Fruit fly (Drosophila melanogaster) whole organism, prepupa: Measurements from ENCODE around the gene dpr19.

ENCODE experiments used
- Blimp-1 ChIP-seq: fragments of 200-800 bp; sonication (Bioruptor generic); optimal IDR thresholded peaks from 3 replicates; lab custom pipeline; 2017; ENCODE audit warnings: missing biosample characterization, missing genetic modification characterization, mild to moderate bottlenecking, moderate library complexity, missing genetic modification reagents
- CG10631 ChIP-seq: fragments of 200-800 bp; sonication (Bioruptor generic); optimal IDR thresholded peaks from 2 replicates; lab custom pipeline; 2016; ENCODE audit warnings: missing biosample characterization, missing genetic modification characterization
- CG10669 ChIP-seq: fragments of 200-800 bp; sonication (Bioruptor generic); optimal IDR thresholded peaks from 3 replicates; lab custom pipeline; 2018; ENCODE audit warnings: missing biosample characterization, mild to moderate bottlenecking, missing genetic modification characterization, moderate library complexity
- CG11294 ChIP-seq: fragments of 200-800 bp; sonication (Bioruptor generic); IDR thresholded peaks from 2 replicates; pipeline ENCODE4 v1.3.6; 2022; ENCODE audit warnings: missing biosample characterization, missing genetic modification characterization
- CG11902 ChIP-seq: fragments of 200-800 bp; sonication (Bioruptor generic); optimal IDR thresholded peaks from 3 replicates; lab custom pipeline; 2016; ENCODE audit warnings: missing biosample characterization, missing genetic modification characterization
- CG15336 ChIP-seq: fragments of 200-800 bp; sonication (Bioruptor generic); IDR thresholded peaks from 2 replicates; pipeline ENCODE4 v1.3.6; 2022; ENCODE audit warnings: missing biosample characterization, missing genetic modification characterization
- CG1621 ChIP-seq: fragments of 200-800 bp; sonication (Bioruptor generic); optimal IDR thresholded peaks from 3 replicates; lab custom pipeline; 2018; ENCODE audit warnings: missing biosample characterization, mild to moderate bottlenecking, missing genetic modification characterization
- CG16779 ChIP-seq: fragments of 200-800 bp; sonication (Bioruptor generic); optimal IDR thresholded peaks from 3 replicates; lab custom pipeline; 2017; ENCODE audit warnings: missing biosample characterization, mild to moderate bottlenecking, missing genetic modification characterization
- CG3032 ChIP-seq: fragments of 200-800 bp; optimal IDR thresholded peaks from 2 replicates; lab custom pipeline; 2019; ENCODE audit warnings: missing biosample characterization, mild to moderate bottlenecking, missing genetic modification characterization, moderate library complexity
- CG32006 ChIP-seq: fragments of 200-800 bp; sonication (Bioruptor generic); optimal IDR thresholded peaks from 3 replicates; lab custom pipeline; 2017; ENCODE audit warnings: missing biosample characterization, mild to moderate bottlenecking, missing genetic modification characterization
- CG34406 ChIP-seq: fragments of 200-800 bp; sonication (Bioruptor generic); optimal IDR thresholded peaks from 3 replicates; lab custom pipeline; 2016; ENCODE audit warnings: missing biosample characterization, missing genetic modification characterization
- CG3919 ChIP-seq: fragments of 200-800 bp; sonication (Bioruptor generic); optimal IDR thresholded peaks from 3 replicates; lab custom pipeline; 2016; ENCODE audit warnings: missing biosample characterization, missing genetic modification characterization
- CG4318 ChIP-seq: fragments of 200-800 bp; sonication (Bioruptor generic); optimal IDR thresholded peaks from 3 replicates; lab custom pipeline; 2017; ENCODE audit warnings: missing biosample characterization, mild to moderate bottlenecking, missing genetic modification characterization
- CG6163 ChIP-seq: fragments of 200-800 bp; sonication (Bioruptor generic); IDR thresholded peaks from 3 replicates; pipeline ENCODE4 v1.3.6; 2022; ENCODE audit warnings: missing biosample characterization, missing genetic modification characterization
- CG6276 ChIP-seq: fragments of 200-800 bp; sonication (Bioruptor generic); optimal IDR thresholded peaks from 2 replicates; lab custom pipeline; 2017; ENCODE audit warnings: missing biosample characterization, mild to moderate bottlenecking, missing genetic modification characterization
- CG6792 ChIP-seq: fragments of 200-800 bp; sonication (Bioruptor generic); optimal IDR thresholded peaks from 3 replicates; lab custom pipeline; 2016; ENCODE audit warnings: missing biosample characterization, missing genetic modification characterization
- CG6808 ChIP-seq: fragments of 200-800 bp; sonication (Bioruptor generic); optimal IDR thresholded peaks from 3 replicates; lab custom pipeline; 2017; ENCODE audit warnings: missing biosample characterization, missing genetic modification characterization, mild to moderate bottlenecking, moderate library complexity, missing genetic modification reagents
- CG6854 ChIP-seq: fragments of 200-800 bp; sonication (Bioruptor generic); optimal IDR thresholded peaks from 2 replicates; lab custom pipeline; 2017; ENCODE audit warnings: missing biosample characterization, mild to moderate bottlenecking, missing genetic modification characterization
- CG8119 ChIP-seq: fragments of 200-800 bp; sonication (Bioruptor generic); IDR thresholded peaks from 3 replicates; pipeline ENCODE4 v1.3.6; 2022; ENCODE audit warnings: missing biosample characterization, missing genetic modification characterization
- CG8319 ChIP-seq: fragments of 200-800 bp; sonication (Bioruptor generic); optimal IDR thresholded peaks from 3 replicates; lab custom pipeline; 2016; ENCODE audit warnings: missing biosample characterization, missing genetic modification characterization
- CG8632 ChIP-seq: fragments of 200-800 bp; sonication (Bioruptor generic); optimal IDR thresholded peaks from 3 replicates; lab custom pipeline; 2016; ENCODE audit warnings: missing biosample characterization, missing genetic modification characterization
- CG9139 ChIP-seq: fragments of 200-800 bp; sonication (Bioruptor generic); optimal IDR thresholded peaks from 3 replicates; lab custom pipeline; 2017; ENCODE audit warnings: missing biosample characterization, mild to moderate bottlenecking, missing genetic modification characterization
- Eip75B ChIP-seq: fragments of 200-800 bp; sonication (Bioruptor generic); optimal IDR thresholded peaks from 3 replicates; lab custom pipeline; 2016; ENCODE audit warnings: missing biosample characterization, missing genetic modification characterization
- Eip78C ChIP-seq: fragments of 200-800 bp; sonication (Bioruptor generic); peaks from one replicate; lab custom pipeline; 2016; ENCODE audit warnings: missing biosample characterization, missing genetic modification characterization
- Eip93F ChIP-seq: fragments of 200-800 bp; sonication (Bioruptor generic); optimal IDR thresholded peaks from 2 replicates; lab custom pipeline; 2016; ENCODE audit warnings: missing biosample characterization, mild to moderate bottlenecking, missing genetic modification characterization
- Ets21C ChIP-seq: fragments of 200-800 bp; sonication (Bioruptor generic); optimal IDR thresholded peaks from 3 replicates; lab custom pipeline; 2016; ENCODE audit warnings: missing biosample characterization, missing genetic modification characterization
- Gug ChIP-seq: fragments of 200-800 bp; sonication (Bioruptor generic); IDR thresholded peaks from 2 replicates; pipeline ENCODE4 v1.3.6; 2022; ENCODE audit warnings: missing biosample characterization, missing genetic modification characterization
- Hr38 ChIP-seq: sonication (Bioruptor generic); optimal IDR thresholded peaks from 2 replicates; lab custom pipeline; 2016; ENCODE audit warnings: missing biosample characterization, missing genetic modification characterization
- Hr39 ChIP-seq: fragments of 200-800 bp; sonication (Bioruptor generic); optimal IDR thresholded peaks from 2 replicates; lab custom pipeline; 2016; ENCODE audit warnings: missing biosample characterization, missing genetic modification characterization
- Hr4 ChIP-seq: fragments of 200-800 bp; sonication (Bioruptor generic); optimal IDR thresholded peaks from 3 replicates; lab custom pipeline; 2016; ENCODE audit warnings: missing biosample characterization, missing genetic modification characterization
- Lpt ChIP-seq: fragments of 200-800 bp; sonication (Bioruptor generic); optimal IDR thresholded peaks from 3 replicates; lab custom pipeline; 2016; ENCODE audit warnings: missing biosample characterization, missing genetic modification characterization
- Met ChIP-seq: fragments of 200-800 bp; sonication (Bioruptor generic); optimal IDR thresholded peaks from 3 replicates; lab custom pipeline; 2016; ENCODE audit warnings: missing biosample characterization, missing genetic modification characterization
- OdsH ChIP-seq: fragments of 200-800 bp; sonication (Bioruptor generic); optimal IDR thresholded peaks from 3 replicates; lab custom pipeline; 2016; ENCODE audit warnings: missing biosample characterization, missing genetic modification characterization
- Smox ChIP-seq: fragments of 200-800 bp; sonication (Bioruptor generic); optimal IDR thresholded peaks from 3 replicates; lab custom pipeline; 2016; ENCODE audit warnings: missing biosample characterization, missing genetic modification characterization
- Sox102F ChIP-seq: fragments of 200-800 bp; sonication (Bioruptor generic); optimal IDR thresholded peaks from 2 replicates; lab custom pipeline; 2016; ENCODE audit warnings: missing biosample characterization, mild to moderate bottlenecking, missing genetic modification characterization
- Sox14 ChIP-seq: fragments of 200-800 bp; sonication (Bioruptor generic); optimal IDR thresholded peaks from 3 replicates; lab custom pipeline; 2016; ENCODE audit warnings: missing biosample characterization, missing genetic modification characterization
- Sox15 ChIP-seq: fragments of 200-800 bp; sonication (Bioruptor generic); optimal IDR thresholded peaks from 3 replicates; lab custom pipeline; 2016; ENCODE audit warnings: missing biosample characterization, missing genetic modification characterization
- achi ChIP-seq: fragments of 200-800 bp; sonication (Bioruptor generic); optimal IDR thresholded peaks from 3 replicates; lab custom pipeline; 2016; ENCODE audit warnings: missing biosample characterization, missing genetic modification characterization
- acj6 ChIP-seq: fragments of 200-800 bp; sonication (Bioruptor generic); optimal IDR thresholded peaks from 3 replicates; lab custom pipeline; 2016; ENCODE audit warnings: missing biosample characterization, missing genetic modification characterization
- cyc ChIP-seq: fragments of 200-800 bp; sonication (Bioruptor generic); optimal IDR thresholded peaks from 3 replicates; lab custom pipeline; 2016; ENCODE audit warnings: missing biosample characterization, missing genetic modification characterization
- dac ChIP-seq: fragments of 200-800 bp; sonication (Bioruptor generic); optimal IDR thresholded peaks from 2 replicates; lab custom pipeline; 2017; ENCODE audit warnings: missing biosample characterization, mild to moderate bottlenecking, missing genetic modification characterization
- dsx ChIP-seq: fragments of 200-800 bp; optimal IDR thresholded peaks from 3 replicates; lab custom pipeline; 2019; ENCODE audit warnings: missing biosample characterization, mild to moderate bottlenecking, missing genetic modification characterization, moderate library complexity; ENCODE audit not compliant: poor library complexity, severe bottlenecking
- esn ChIP-seq: fragments of 200-800 bp; sonication (Bioruptor generic); optimal IDR thresholded peaks from 2 replicates; lab custom pipeline; 2016; ENCODE audit warnings: missing biosample characterization, mild to moderate bottlenecking, missing genetic modification characterization, moderate library complexity
- fd85E ChIP-seq: fragments of 200-800 bp; sonication (Bioruptor generic); optimal IDR thresholded peaks from 3 replicates; lab custom pipeline; 2016; ENCODE audit warnings: missing biosample characterization, missing genetic modification characterization
- fkh ChIP-seq: fragments of 200-800 bp; sonication (Bioruptor generic); optimal IDR thresholded peaks from 3 replicates; lab custom pipeline; 2017; ENCODE audit warnings: missing biosample characterization, mild to moderate bottlenecking, missing genetic modification characterization, moderate library complexity
- lz ChIP-seq: fragments of 200-800 bp; sonication (Bioruptor generic); optimal IDR thresholded peaks from 3 replicates; lab custom pipeline; 2016; ENCODE audit warnings: missing biosample characterization, missing genetic modification characterization
- net ChIP-seq: fragments of 200-800 bp; sonication (Bioruptor generic); optimal IDR thresholded peaks from 3 replicates; lab custom pipeline; 2016; ENCODE audit warnings: missing biosample characterization, missing genetic modification characterization
- pdm3 ChIP-seq: fragments of 200-800 bp; sonication (Bioruptor generic); optimal IDR thresholded peaks from 3 replicates; lab custom pipeline; 2016; ENCODE audit warnings: missing biosample characterization, missing genetic modification characterization
- salr ChIP-seq, 2 experiments: fragments of 200-800 bp; sonication (Bioruptor generic); optimal IDR thresholded peaks; 3 replicates each; lab custom pipeline; 2016 to 2018; ENCODE audit warnings: missing biosample characterization in 2 of 2, missing genetic modification characterization in 2 of 2, mild to moderate bottlenecking in 1 of 2
- spab ChIP-seq: fragments of 200-800 bp; sonication (Bioruptor generic); optimal IDR thresholded peaks from 2 replicates; lab custom pipeline; 2017; ENCODE audit warnings: missing biosample characterization, mild to moderate bottlenecking, missing genetic modification characterization, missing genetic modification reagents
- vri ChIP-seq: fragments of 200-800 bp; sonication (Bioruptor generic); optimal IDR thresholded peaks from 3 replicates; lab custom pipeline; 2016; ENCODE audit warnings: missing biosample characterization, mild to moderate bottlenecking, missing genetic modification characterization

Gene dpr19

DNA sequence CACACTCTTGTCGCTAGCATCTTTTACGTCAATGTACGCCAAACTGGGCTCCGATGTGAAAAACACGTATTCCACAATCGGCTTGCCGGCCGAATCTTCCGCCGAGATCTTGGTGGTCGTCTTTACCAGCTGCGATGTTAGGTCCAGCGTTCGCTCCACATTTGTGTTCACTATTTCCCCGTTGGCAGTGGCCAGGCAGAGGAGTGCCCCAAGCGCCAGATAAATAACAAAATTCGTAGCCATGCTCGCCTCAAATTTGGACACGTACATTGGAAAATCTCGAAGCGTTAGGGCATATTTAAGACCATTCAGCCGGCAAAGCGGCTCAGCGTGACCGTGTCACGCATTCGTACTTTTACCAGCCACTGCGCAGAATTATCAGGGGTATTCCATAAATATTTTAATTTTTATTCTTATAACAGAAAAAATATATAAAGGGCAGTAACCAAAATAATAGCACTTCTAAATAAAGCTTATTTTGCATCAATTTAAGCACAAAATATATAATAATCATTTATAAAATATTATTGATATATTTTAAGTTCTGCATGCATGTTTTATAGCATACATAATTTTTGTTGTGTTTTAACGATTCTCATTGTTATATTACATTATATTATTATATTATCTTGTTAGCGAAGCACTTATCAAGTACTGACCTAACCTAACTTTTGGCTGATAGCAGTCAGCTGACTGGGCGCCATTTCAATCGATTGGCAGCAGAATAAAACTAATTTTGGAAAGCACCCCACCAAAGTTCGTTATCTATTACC is at the start of gene dpr19, which contains the start of gene CG33303:
Gene dpr19, plus strand, starts transcription at position 705 of the 773 bp plus-strand sequence.
Gene CG33303, minus strand, starts transcription at position 294 of the 773 bp plus-strand sequence.
- no peak for TF ChIP-seq fkh (GFP tag; lab: Kevin White, UChicago)
- no peak for TF ChIP-seq Hr39
- TF ChIP-seq Blimp-1 (GFP tag; lab: Kevin White, UChicago), result no peak
- no peak for TF ChIP-seq acj6 (GFP tag; lab: Kevin White, UChicago)
- peak; percentile 70 for TF ChIP-seq Eip78C (GFP tag; lab: Kevin White, UChicago)
- TF ChIP-seq Eip93F, result no peak
- TF ChIP-seq CG1621 (tag; lab: Kevin White, UChicago), result no peak
- peak; percentile 65 for TF ChIP-seq CG3032
- TF ChIP-seq Hr4, result no peak
- TF ChIP-seq spab (GFP tag; lab: Kevin White, UChicago), result no peak
- peak; percentile 49 for TF ChIP-seq esn (GFP tag; lab: Kevin White, UChicago)
- peak; percentile 22; the same call in 1 of the 2 replicates for TF ChIP-seq Gug
- no peak for TF ChIP-seq CG11294 (GFP tag; lab: Robert Waterston, UW)
- no peak for TF ChIP-seq dac (GFP tag; lab: Kevin White, UChicago)
- no peak for TF ChIP-seq CG8319 (GFP tag; lab: Kevin White, UChicago)
- peak; percentile 8 for TF ChIP-seq achi (GFP tag; lab: Kevin White, UChicago)
- no peak for TF ChIP-seq pdm3 (GFP tag; lab: Kevin White, UChicago)
- TF ChIP-seq Lpt (GFP tag; lab: Kevin White, UChicago), result no peak
- no peak for TF ChIP-seq Eip75B (GFP tag; lab: Kevin White, UChicago)
- no peak for TF ChIP-seq Sox15 (GFP tag; lab: Kevin White, UChicago)
- TF ChIP-seq CG10631, result peak; percentile 46
- no peak for TF ChIP-seq lz
- TF ChIP-seq CG8632 (GFP tag; lab: Kevin White, UChicago), result no peak
- TF ChIP-seq CG4318, result no peak
- TF ChIP-seq CG6792 (GFP tag; lab: Kevin White, UChicago), result peak; percentile 37
- TF ChIP-seq CG32006, result no peak
- TF ChIP-seq vri (GFP tag; lab: Kevin White, UChicago), result no peak
- no peak; the same call in 2 of the 3 replicates for TF ChIP-seq CG6163
- TF ChIP-seq CG16779 (tag; lab: Kevin White, UChicago), result no peak
- no peak for TF ChIP-seq net (GFP tag; lab: Kevin White, UChicago)
- peak; percentile 51 for TF ChIP-seq CG34406 (GFP tag; lab: Kevin White, UChicago)
- TF ChIP-seq Ets21C, result no peak
- no peak for TF ChIP-seq fd85E (GFP tag; lab: Kevin White, UChicago)
- no peak for TF ChIP-seq Smox (GFP tag; lab: Kevin White, UChicago)
- peak; percentile 36 for TF ChIP-seq dsx
- TF ChIP-seq CG3919, result no peak
- TF ChIP-seq CG6808 (GFP tag; lab: Kevin White, UChicago), result peak; percentile 24
- no peak for TF ChIP-seq cyc (GFP tag; lab: Kevin White, UChicago)
- TF ChIP-seq CG11902 (GFP tag; lab: Kevin White, UChicago), result no peak
- no peak for TF ChIP-seq Met (GFP tag; lab: Kevin White, UChicago)
- peak; percentile 79 for TF ChIP-seq CG15336
- no peak for TF ChIP-seq salr (GFP tag; optimal IDR thresholded peaks at IDR 0.05; lab: Kevin White, UChicago)
- peak; percentile 7 for TF ChIP-seq CG10669 (GFP tag; lab: Kevin White, UChicago)
- TF ChIP-seq OdsH, result no peak
- peak; percentile 43 for TF ChIP-seq CG6854
- TF ChIP-seq CG8119 (GFP tag; lab: Robert Waterston, UW), result peak; percentile 67; the same call in 2 of the 3 replicates
- TF ChIP-seq CG9139, result no peak
- no peak for TF ChIP-seq CG6276 (GFP tag; lab: Kevin White, UChicago)
- TF ChIP-seq Hr38, result no peak
- TF ChIP-seq Sox102F (GFP tag; lab: Kevin White, UChicago), result no peak
- no peak for TF ChIP-seq Sox14
